Fruit fly (Drosophila melanogaster): ENCODE data around the gene CG8944.

The CG8944 gene

dm6 chrX:15778846-15779245, 32.8 kb upstream of the CG8944 start, which contains the start of gene CG43673:
Gene CG43673, plus strand, starts transcription at chrX:15779146.
- TF ChIP-seq Clk (GFP tag; optimal IDR thresholded peaks at IDR 0.05) (no peak), Crg-1 (GFP tag; optimal IDR thresholded peaks at IDR 0.05) (no peak), toe (GFP tag; optimal IDR thresholded peaks at IDR 0.05) (no peak), CG11617 (GFP tag; optimal IDR thresholded peaks at IDR 0.05) (no peak), CG33017 (tag; optimal IDR thresholded peaks at IDR 0.05) (no peak), kay (GFP tag; ENCODE audit: borderline replicate concordance) (no peak), ovo (GFP tag; optimal IDR thresholded peaks at IDR 0.05) (no peak), cnc (optimal IDR thresholded peaks at IDR 0.05) (no peak), tj (GFP tag; optimal IDR thresholded peaks at IDR 0.05) (no peak), CG12768 (GFP tag; optimal IDR thresholded peaks at IDR 0.05) (no peak), Mnt (GFP tag; optimal IDR thresholded peaks at IDR 0.05) (no peak), cic (GFP tag; optimal IDR thresholded peaks at IDR 0.05) (no peak), CG5204 (GFP tag; optimal IDR thresholded peaks at IDR 0.05) (no peak), bab1 (GFP tag; optimal IDR thresholded peaks at IDR 0.05) (no peak), CG7045 (GFP tag; optimal IDR thresholded peaks at IDR 0.05) (no peak), CG7101 (tag; optimal IDR thresholded peaks at IDR 0.05) (no peak), pad (GFP tag; optimal IDR thresholded peaks at IDR 0.05) (no peak), Hr96 (GFP tag; optimal IDR thresholded peaks at IDR 0.05) (no peak), CG14711 (tag; optimal IDR thresholded peaks at IDR 0.05) (no peak)

- TF ChIP-seq pad (GFP tag; optimal IDR thresholded peaks at IDR 0.05) (no peak), tj (GFP tag; optimal IDR thresholded peaks at IDR 0.05) (no peak), CG11617 (GFP tag; optimal IDR thresholded peaks at IDR 0.05) (no peak), bab1 (GFP tag; optimal IDR thresholded peaks at IDR 0.05) (no peak), Mnt (GFP tag; optimal IDR thresholded peaks at IDR 0.05) (no peak), CG7101 (tag; optimal IDR thresholded peaks at IDR 0.05) (no peak), Hr96 (GFP tag; optimal IDR thresholded peaks at IDR 0.05) (no peak), cnc (optimal IDR thresholded peaks at IDR 0.05) (no peak), Clk (GFP tag; optimal IDR thresholded peaks at IDR 0.05) (no peak), CG14711 (tag; optimal IDR thresholded peaks at IDR 0.05) (no peak), CG7045 (GFP tag; optimal IDR thresholded peaks at IDR 0.05) (no peak), CG5204 (GFP tag; optimal IDR thresholded peaks at IDR 0.05) (no peak), CG33017 (tag; optimal IDR thresholded peaks at IDR 0.05) (no peak), CG1620 (GFP tag; optimal IDR thresholded peaks at IDR 0.05) (no peak), Crg-1 (GFP tag; optimal IDR thresholded peaks at IDR 0.05) (no peak), toe (GFP tag; optimal IDR thresholded peaks at IDR 0.05) (no peak), ovo (GFP tag; optimal IDR thresholded peaks at IDR 0.05) (no peak), kay (GFP tag; ENCODE audit: borderline replicate concordance) (no peak)
Observed at dm6 chrX:15772663-15773062, 26.6 kb upstream of the CG8944 start, which contains the start of gene CG43672. Gene CG43672, plus strand, starts transcription at chrX:15772963.

dm6 chrX:15769457-15769856, 23.4 kb upstream of the CG8944 start, which contains the start of gene CG33172:
Gene CG33172, plus strand, starts transcription at chrX:15769664.
- TF ChIP-seq CG14711 (tag; optimal IDR thresholded peaks at IDR 0.05) (no peak), Hr96 (GFP tag; optimal IDR thresholded peaks at IDR 0.05) (no peak), kay (GFP tag; ENCODE audit: borderline replicate concordance) (no peak), bab1 (GFP tag; optimal IDR thresholded peaks at IDR 0.05) (no peak), pad (GFP tag; optimal IDR thresholded peaks at IDR 0.05) (no peak), cic (GFP tag; optimal IDR thresholded peaks at IDR 0.05) (no peak), CG7045 (GFP tag; optimal IDR thresholded peaks at IDR 0.05) (no peak), Mnt (GFP tag; optimal IDR thresholded peaks at IDR 0.05) (no peak)

DNA sequence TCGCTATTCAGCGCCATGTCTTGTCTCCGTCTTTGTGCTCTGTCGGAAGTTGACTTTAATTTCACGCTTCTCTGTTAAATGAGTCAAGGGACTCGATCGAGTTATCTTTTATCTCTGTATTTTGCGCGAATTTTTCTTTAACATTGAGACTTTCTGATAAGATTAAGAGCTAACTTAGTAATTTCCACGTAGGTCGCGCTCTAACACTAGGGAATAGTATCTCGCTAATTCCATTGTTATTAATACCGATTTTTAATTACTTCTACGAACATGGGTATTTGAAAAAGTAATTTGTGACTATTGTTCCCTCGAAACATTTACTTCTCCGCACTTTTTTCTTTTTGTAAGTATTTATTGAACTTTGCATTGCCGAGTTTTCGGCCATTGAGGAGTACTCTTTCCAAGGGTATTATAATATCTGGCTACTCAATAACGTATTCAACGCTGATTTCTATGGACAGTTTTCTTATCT, 20.4 kb upstream of the CG8944 start, which contains the start of gene CG8952:
Gene CG8952 (minus strand): TSS at position 51 of the 472 bp plus-strand sequence.
- no peak for TF ChIP-seq CG11617 (GFP tag; optimal IDR thresholded peaks at IDR 0.05)
- TF ChIP-seq kay (GFP tag; ENCODE audit: borderline replicate concordance), result peak; percentile 50

DNA sequence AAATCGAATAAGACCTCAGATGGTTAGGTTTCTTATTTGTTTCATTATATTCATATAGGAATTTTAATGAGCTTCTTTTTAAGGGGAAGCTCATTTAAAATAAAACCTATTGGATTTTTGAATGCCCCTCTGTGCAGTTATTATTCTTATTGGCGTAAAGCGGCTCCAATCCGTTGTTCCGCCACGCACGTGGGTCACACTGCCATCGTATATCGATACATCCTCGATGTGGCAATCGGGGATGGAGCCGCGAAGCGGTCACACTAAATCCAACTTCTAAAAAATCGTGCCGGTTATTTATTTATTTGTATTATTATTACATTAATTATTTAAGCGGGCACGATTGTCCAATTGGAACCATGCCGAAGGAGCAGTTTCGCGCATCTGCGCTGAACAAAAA, 16.7 kb upstream of the CG8944 start, which contains the start of gene Polr3A:
Gene Polr3A (plus strand): TSS at position 234 of the 400 bp plus-strand sequence.
- TF ChIP-seq ovo (GFP tag; optimal IDR thresholded peaks at IDR 0.05) (no peak), Mnt (GFP tag; optimal IDR thresholded peaks at IDR 0.05) (peak; percentile 92), CG11617 (GFP tag; optimal IDR thresholded peaks at IDR 0.05) (no peak), Crg-1 (GFP tag; optimal IDR thresholded peaks at IDR 0.05) (no peak), bab1 (GFP tag; optimal IDR thresholded peaks at IDR 0.05) (peak; percentile 48), CG1620 (GFP tag; optimal IDR thresholded peaks at IDR 0.05) (no peak), Hr96 (GFP tag; optimal IDR thresholded peaks at IDR 0.05) (no peak), CG33017 (tag; optimal IDR thresholded peaks at IDR 0.05) (no peak)

DNA sequence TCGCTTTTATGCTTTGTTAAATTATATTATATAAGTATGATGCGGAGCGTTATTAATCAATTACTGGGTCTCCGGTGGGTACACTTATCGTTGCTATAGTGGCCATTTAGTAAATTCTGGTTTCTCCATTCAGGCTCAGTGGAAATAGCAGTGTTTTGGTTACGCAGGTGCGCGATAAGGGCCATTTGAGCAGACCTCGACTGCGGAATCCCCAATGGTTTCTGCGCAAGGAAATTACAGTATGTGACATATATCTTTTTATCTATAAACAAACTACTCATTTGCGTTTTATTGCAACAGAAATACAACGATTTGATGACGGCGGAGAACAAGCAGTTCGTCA, 15.2 kb upstream of the CG8944 start:
- TF ChIP-seq kay (GFP tag; ENCODE audit: borderline replicate concordance) (peak; percentile 45), Mnt (GFP tag; optimal IDR thresholded peaks at IDR 0.05) (peak; percentile 23), Clk (GFP tag; optimal IDR thresholded peaks at IDR 0.05) (no peak), cic (GFP tag; optimal IDR thresholded peaks at IDR 0.05) (no peak), toe (GFP tag; optimal IDR thresholded peaks at IDR 0.05) (no peak), CG1620 (GFP tag; optimal IDR thresholded peaks at IDR 0.05) (no peak)

All from whole organism, adult.